Fruit fly (Drosophila melanogaster): ENCODE measurements around the gene Inx5.

dm6 chrX:19159942-19160341 is 10.7 kb downstream of the Inx5 start:
- TF ChIP-seq CG11617 (GFP tag; optimal IDR thresholded peaks at IDR 0.05) = no peak
- no peak for TF ChIP-seq cnc (optimal IDR thresholded peaks at IDR 0.05)
- TF ChIP-seq Crg-1 (GFP tag; optimal IDR thresholded peaks at IDR 0.05) = no peak
- no peak for TF ChIP-seq ovo (GFP tag; optimal IDR thresholded peaks at IDR 0.05)
- no peak for TF ChIP-seq Clk (GFP tag; optimal IDR thresholded peaks at IDR 0.05)
- TF ChIP-seq toe (GFP tag; optimal IDR thresholded peaks at IDR 0.05) = no peak
- peak; percentile 2 for TF ChIP-seq CG7101 (tag; optimal IDR thresholded peaks at IDR 0.05)
- peak; percentile 64 for TF ChIP-seq CG14711 (tag; optimal IDR thresholded peaks at IDR 0.05)
- no peak for TF ChIP-seq Mnt (GFP tag; optimal IDR thresholded peaks at IDR 0.05)
- no peak for TF ChIP-seq CG33017 (tag; optimal IDR thresholded peaks at IDR 0.05)
- no peak for TF ChIP-seq bab1 (GFP tag; optimal IDR thresholded peaks at IDR 0.05)
- no peak for TF ChIP-seq CG5204 (GFP tag; optimal IDR thresholded peaks at IDR 0.05)
- no peak for TF ChIP-seq CG12768 (GFP tag; optimal IDR thresholded peaks at IDR 0.05)

Measured in whole organism, adult.